Fruit fly (Drosophila melanogaster): ENCODE measurements around the gene fbp.

The fbp gene

DNA sequence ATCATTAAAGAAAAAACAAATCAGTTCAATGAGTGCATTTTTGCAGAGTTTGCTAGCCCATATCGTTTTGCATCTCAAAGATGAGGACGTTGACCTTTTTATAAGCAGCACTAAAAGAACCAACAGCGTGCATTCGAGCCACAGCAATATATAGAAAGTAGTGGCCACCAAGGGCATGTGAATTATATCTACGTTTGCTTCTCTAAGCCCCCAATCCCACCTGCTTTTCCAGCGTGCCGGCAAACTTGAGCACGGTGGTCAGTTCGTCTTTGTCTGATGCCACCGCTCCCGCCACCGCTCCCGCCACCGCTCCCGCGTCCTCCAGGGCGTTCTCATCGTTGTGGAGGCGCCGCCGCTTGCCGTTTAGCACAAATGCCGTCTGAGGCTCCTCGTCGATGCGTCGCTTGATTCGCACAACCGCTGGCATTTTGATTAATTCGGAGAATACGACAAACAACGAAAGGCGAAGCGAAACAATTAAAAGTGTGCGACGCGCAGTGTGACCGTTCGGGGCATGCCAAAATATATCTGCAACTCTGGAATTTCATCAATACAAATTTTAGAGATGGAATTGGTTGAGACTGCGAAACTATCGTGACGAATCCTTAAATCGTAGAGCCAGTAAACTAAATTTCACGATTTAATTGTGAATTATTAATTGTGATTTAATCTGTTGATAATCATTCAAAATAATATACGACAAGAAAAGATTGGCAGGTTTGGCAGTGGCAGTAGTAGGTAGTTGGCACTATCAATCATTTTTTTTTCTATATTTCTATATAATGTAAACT lies 31.6 kb upstream of the fbp start (continued):
- TF ChIP-seq ato (GFP tag; IDR thresholded peaks at IDR 0.05; ENCODE audit: partially characterized antibody) (no peak), CG6175 (GFP tag; IDR thresholded peaks at IDR 0.05) (no peak), prd (optimal IDR thresholded peaks at IDR 0.05) (no peak), prd (GFP tag; IDR thresholded peaks at IDR 0.05) (peak; percentile 62; the same call in 2 of the 3 replicates), nerfin-1 (tag; optimal IDR thresholded peaks at IDR 0.05) (peak; percentile 13), odd (GFP tag; optimal IDR thresholded peaks at IDR 0.05) (no peak), Elba2 (GFP tag; optimal IDR thresholded peaks at IDR 0.05) (no peak), CG16815 (GFP tag; optimal IDR thresholded peaks at IDR 0.05) (no peak), CG4282 (GFP tag; optimal IDR thresholded peaks at IDR 0.05) (peak; percentile 52), BEAF-32 (GFP tag; optimal IDR thresholded peaks at IDR 0.05) (peak; percentile 88), Rfx (GFP tag; IDR thresholded peaks at IDR 0.05) (peak; percentile 70), lilli (GFP tag; optimal IDR thresholded peaks at IDR 0.05) (peak; percentile 65), Gug (GFP tag; IDR thresholded peaks at IDR 0.05) (peak; percentile 49; the same call in 2 of the 4 replicates), CG4854 (GFP tag; optimal IDR thresholded peaks at IDR 0.05) (peak; percentile 11), Scr (GFP tag; IDR thresholded peaks at IDR 0.05; ENCODE audit: partially characterized antibody) (peak; percentile 87), kah (GFP tag; optimal IDR thresholded peaks at IDR 0.05) (no peak), wek (GFP tag; optimal IDR thresholded peaks at IDR 0.05) (no peak), Neu2 (GFP tag; optimal IDR thresholded peaks at IDR 0.05; ENCODE audit: borderline replicate concordance) (no peak), cas (GFP tag; IDR thresholded peaks at IDR 0.05) (no peak), CG11456 (GFP tag; IDR thresholded peaks at IDR 0.05) (peak; percentile 60; the same call in 1 of the 3 replicates), Asciz (GFP tag; optimal IDR thresholded peaks at IDR 0.05) (no peak), CG11085 (GFP tag; IDR thresholded peaks at IDR 0.05) (no peak), ase (GFP tag; IDR thresholded peaks at IDR 0.05) (peak; percentile 42; the same call in 1 of the 3 replicates), CG10543 (GFP tag; optimal IDR thresholded peaks at IDR 0.05) (no peak), CG9797 (GFP tag; optimal IDR thresholded peaks at IDR 0.05) (peak; percentile 86), CG17612 (GFP tag; IDR thresholded peaks at IDR 0.05) (no peak), dmrt11E (tag; optimal IDR thresholded peaks at IDR 0.05) (peak; percentile 33), Fer3 (tag; optimal IDR thresholded peaks at IDR 0.05) (peak; percentile 3), CG42726 (GFP tag; IDR thresholded peaks at IDR 0.05; ENCODE audit: partially characterized antibody) (peak; percentile 75; the same call in 1 of the 2 replicates), trh (GFP tag; optimal IDR thresholded peaks at IDR 0.05) (no peak), Taf1 (GFP tag; IDR thresholded peaks at IDR 0.05) (no peak), fd64A (GFP tag; optimal IDR thresholded peaks at IDR 0.05) (no peak), NK7.1 (GFP tag; optimal IDR thresholded peaks at IDR 0.05) (no peak), Hr78 (GFP tag; optimal IDR thresholded peaks at IDR 0.05) (no peak), btn (GFP tag; optimal IDR thresholded peaks at IDR 0.05) (no peak), ftz-f1 (GFP tag; optimal IDR thresholded peaks at IDR 0.05) (no peak), peb (GFP tag; IDR thresholded peaks at IDR 0.05) (no peak), gt (GFP tag; IDR thresholded peaks at IDR 0.05) (no peak), CG18011 (GFP tag; optimal IDR thresholded peaks at IDR 0.05) (peak; percentile 33), CkIIα-i1 (GFP tag; IDR thresholded peaks at IDR 0.05) (no peak), CG8359 (GFP tag; optimal IDR thresholded peaks at IDR 0.05; ENCODE audit: borderline replicate concordance) (no peak), onecut (GFP tag; IDR thresholded peaks at IDR 0.05) (0 out of 2 replicates have a peak, but pooled peaks have one; percentile 51), sug (tag; optimal IDR thresholded peaks at IDR 0.05) (peak; percentile 31), CG30431 (GFP tag; optimal IDR thresholded peaks at IDR 0.05) (no peak), CTCF (GFP tag; optimal IDR thresholded peaks at IDR 0.05) (no peak), CG2120 (GFP tag; optimal IDR thresholded peaks at IDR 0.05) (peak; percentile 79), vvl (GFP tag; IDR thresholded peaks at IDR 0.05) (peak; percentile 26; the same call in 1 of the 2 replicates), YL-1 (GFP tag; optimal IDR thresholded peaks at IDR 0.05) (peak; percentile 67), zfh1 (GFP tag; IDR thresholded peaks at IDR 0.05) (peak; percentile 11; the same call in 2 of the 3 replicates), danr (GFP tag; IDR thresholded peaks at IDR 0.05) (no peak)
